Worm (Caenorhabditis elegans) whole organism, L1 larva: ENCODE data around the gene sra-27.

Experiments
- C04F5.9 ChIP-seq: sonication (generic microtip); optimal IDR thresholded peaks from 2 replicates; lab custom pipeline; 2016; ENCODE audit warnings: missing genetic modification characterization, missing compliant biosample characterization
- C16A3.4 ChIP-seq: fragments of 150-350 bp; optimal IDR thresholded peaks from 2 replicates; lab custom pipeline; 2014; ENCODE audit warnings: missing biosample characterization, missing genetic modification characterization
- F16B12.6 ChIP-seq: fragments of 150-350 bp; optimal IDR thresholded peaks from 2 replicates; lab custom pipeline; 2014; ENCODE audit warnings: missing biosample characterization, missing genetic modification characterization
- alr-1 ChIP-seq: fragments of 200-800 bp; sonication (Bioruptor generic); optimal IDR thresholded peaks from 2 replicates; lab custom pipeline; 2018; ENCODE audit warnings: borderline replicate concordance, mild to moderate bottlenecking, missing genetic modification characterization, missing compliant biosample characterization
- ama-1 ChIP-seq: fragments of 150-350 bp; optimal IDR thresholded peaks from 2 replicates; lab custom pipeline; 2014
- blmp-1 ChIP-seq: fragments of 150-350 bp; optimal IDR thresholded peaks from 2 replicates; lab custom pipeline; 2014; ENCODE audit warnings: missing biosample characterization, missing genetic modification characterization
- ceh-8 ChIP-seq: fragments of 200-800 bp; sonication (Bioruptor generic); optimal IDR thresholded peaks from 2 replicates; lab custom pipeline; 2018; ENCODE audit warnings: mild to moderate bottlenecking, missing genetic modification characterization, moderate library complexity, missing compliant biosample characterization
- ceh-82 ChIP-seq, 3 experiments: fragments of 150-350 bp in 1 of 3; sonication (generic microtip) in 2 of 3; optimal IDR thresholded peaks; 2 replicates each; lab custom pipeline; 2014 to 2017; ENCODE audit warnings: missing biosample characterization in 3 of 3, missing genetic modification characterization in 3 of 3
- ces-1 ChIP-seq: fragments of 150-350 bp; optimal IDR thresholded peaks from 2 replicates; lab custom pipeline; 2014; ENCODE audit warnings: missing biosample characterization, missing genetic modification reagents, missing genetic modification characterization
- dpl-1 ChIP-seq, 3 experiments: fragments of 150-350 bp in 2 of 3; sonication (generic microtip) in 1 of 3; optimal IDR thresholded peaks; 2 replicates each; lab custom pipeline; 2014 to 2017; ENCODE audit warnings: missing biosample characterization in 3 of 3, missing genetic modification characterization in 3 of 3, missing genetic modification reagents in 3 of 3
- efl-1 ChIP-seq, 4 experiments: fragments of 150-350 bp; optimal IDR thresholded peaks in 3 of 4; peaks in 1 of 4; 1 replicate in 1 of 4; 2 replicates in 3 of 4; lab custom pipeline; 2014; ENCODE audit warnings: missing biosample characterization in 2 of 4, missing genetic modification characterization in 2 of 4, missing genetic modification reagents in 2 of 4
- efl-3 ChIP-seq: fragments of 200-800 bp; sonication (Bioruptor generic); optimal IDR thresholded peaks from 2 replicates; lab custom pipeline; 2018; ENCODE audit warnings: mild to moderate bottlenecking, missing genetic modification characterization, missing compliant biosample characterization
- elt-2 ChIP-seq: sonication (generic microtip); optimal IDR thresholded peaks from 2 replicates; lab custom pipeline; 2016; ENCODE audit warnings: missing genetic modification characterization, mild to moderate bottlenecking, inconsistent platforms, missing compliant biosample characterization, missing genetic modification reagents
- elt-3 ChIP-seq, 6 experiments: fragments of 150-350 bp in 1 of 6; sonication (generic microtip); optimal IDR thresholded peaks; 2 replicates each; lab custom pipeline; 2017 to 2018; ENCODE audit warnings: missing biosample characterization in 6 of 6, missing genetic modification characterization in 6 of 6, inconsistent platforms in 1 of 6
- fkh-10 ChIP-seq: sonication (generic microtip); optimal IDR thresholded peaks from 2 replicates; lab custom pipeline; 2017; ENCODE audit warnings: missing biosample characterization, missing genetic modification reagents, missing genetic modification characterization
- fkh-4 ChIP-seq: sonication (generic microtip); optimal IDR thresholded peaks from 2 replicates; lab custom pipeline; 2016; ENCODE audit warnings: missing compliant biosample characterization, missing genetic modification characterization, borderline replicate concordance
- fkh-8 ChIP-seq: sonication (generic microtip); optimal IDR thresholded peaks from 2 replicates; lab custom pipeline; 2016; ENCODE audit warnings: mild to moderate bottlenecking, missing genetic modification characterization, missing compliant biosample characterization
- fos-1 ChIP-seq: fragments of 150-350 bp; optimal IDR thresholded peaks from 2 replicates; lab custom pipeline; 2014; ENCODE audit warnings: missing biosample characterization, missing genetic modification characterization
- hlh-4 ChIP-seq: sonication (generic microtip); optimal IDR thresholded peaks from 2 replicates; lab custom pipeline; 2016; ENCODE audit warnings: mild to moderate bottlenecking, missing genetic modification characterization, missing compliant biosample characterization
- irx-1 ChIP-seq: sonication (generic microtip); optimal IDR thresholded peaks from 2 replicates; lab custom pipeline; 2016; ENCODE audit warnings: missing genetic modification characterization, missing compliant biosample characterization
- isw-1 ChIP-seq: fragments of 200-800 bp; sonication (Bioruptor generic); IDR thresholded peaks from 2 replicates; pipeline ENCODE4 v1.3.6; 2022; ENCODE audit warnings: missing genetic modification characterization, missing compliant biosample characterization
- lin-14 ChIP-seq: fragments of 200-800 bp; sonication (Bioruptor generic); optimal IDR thresholded peaks from 2 replicates; lab custom pipeline; 2018; ENCODE audit warnings: mild to moderate bottlenecking, missing genetic modification characterization, moderate library complexity, missing compliant biosample characterization
- lin-35 ChIP-seq, 2 experiments: fragments of 150-350 bp; optimal IDR thresholded peaks; 2 replicates each; lab custom pipeline; 2014; ENCODE audit warnings: missing biosample characterization in 2 of 2, missing genetic modification characterization in 2 of 2, missing genetic modification reagents in 2 of 2
- lin-39 ChIP-seq: fragments of 150-350 bp; optimal IDR thresholded peaks from 2 replicates; lab custom pipeline; 2014; ENCODE audit warnings: missing biosample characterization, missing genetic modification reagents, missing genetic modification characterization
- lsy-2 ChIP-seq, 2 experiments: fragments of 150-350 bp; optimal IDR thresholded peaks; 2 replicates each; lab custom pipeline; 2014; ENCODE audit warnings: missing biosample characterization in 2 of 2, missing genetic modification characterization in 2 of 2
- mdl-1 ChIP-seq, 2 experiments: fragments of 150-350 bp; optimal IDR thresholded peaks; 2 replicates each; lab custom pipeline; 2014 to 2017; ENCODE audit warnings: missing biosample characterization in 2 of 2, missing genetic modification characterization in 2 of 2, inconsistent platforms in 1 of 2
- mep-1 ChIP-seq: fragments of 150-350 bp; optimal IDR thresholded peaks from 2 replicates; lab custom pipeline; 2014; ENCODE audit warnings: missing biosample characterization, missing genetic modification characterization
- nhr-19 ChIP-seq: fragments of 200-800 bp; sonication (Bioruptor generic); conservative IDR thresholded peaks from 2 replicates; pipeline ENCODE4 v1.3.6; 2022; ENCODE audit warnings: missing genetic modification characterization, missing compliant biosample characterization
- nhr-20 ChIP-seq: sonication (generic microtip); optimal IDR thresholded peaks from 2 replicates; lab custom pipeline; 2016; ENCODE audit warnings: mild to moderate bottlenecking, missing genetic modification characterization, missing compliant biosample characterization
- nhr-28 ChIP-seq: fragments of 150-350 bp; optimal IDR thresholded peaks from 2 replicates; lab custom pipeline; 2014; ENCODE audit warnings: missing biosample characterization, missing genetic modification characterization
- nhr-47 ChIP-seq: sonication (generic microtip); optimal IDR thresholded peaks from 2 replicates; lab custom pipeline; 2016; ENCODE audit warnings: mild to moderate bottlenecking, missing genetic modification characterization, moderate library complexity, missing compliant biosample characterization
- nhr-71 ChIP-seq: sonication (generic microtip); optimal IDR thresholded peaks from 2 replicates; lab custom pipeline; 2016; ENCODE audit warnings: mild to moderate bottlenecking, missing genetic modification characterization, moderate library complexity, missing compliant biosample characterization
- nhr-76 ChIP-seq: sonication (generic microtip); optimal IDR thresholded peaks from 2 replicates; lab custom pipeline; 2017; ENCODE audit warnings: missing biosample characterization, missing genetic modification characterization
- nhr-85 ChIP-seq: sonication (generic microtip); peaks from one replicate; lab custom pipeline; 2016; ENCODE audit warnings: missing genetic modification characterization, inconsistent platforms, missing compliant biosample characterization
- pax-3 ChIP-seq: fragments of 200-800 bp; sonication (Bioruptor generic); optimal IDR thresholded peaks from 2 replicates; lab custom pipeline; 2018; ENCODE audit warnings: mild to moderate bottlenecking, missing genetic modification characterization, moderate library complexity, missing compliant biosample characterization
- pqm-1 ChIP-seq: sonication (generic microtip); optimal IDR thresholded peaks from 3 replicates; lab custom pipeline; 2017; ENCODE audit warnings: missing biosample characterization, missing genetic modification characterization
- rnt-1 ChIP-seq: sonication (generic microtip); optimal IDR thresholded peaks from 2 replicates; lab custom pipeline; 2016; ENCODE audit warnings: mild to moderate bottlenecking, missing genetic modification characterization, moderate library complexity, missing compliant biosample characterization
- skn-1 ChIP-seq: fragments of 150-350 bp; optimal IDR thresholded peaks from 2 replicates; lab custom pipeline; 2014; ENCODE audit warnings: missing biosample characterization, missing genetic modification characterization
- snu-23 ChIP-seq: sonication (generic microtip); optimal IDR thresholded peaks from 2 replicates; lab custom pipeline; 2016; ENCODE audit warnings: missing genetic modification characterization, missing compliant biosample characterization
- sox-4 ChIP-seq: sonication (generic microtip); optimal IDR thresholded peaks from 2 replicates; lab custom pipeline; 2016; ENCODE audit warnings: missing genetic modification characterization, missing compliant biosample characterization
- swsn-7 ChIP-seq: sonication (generic microtip); optimal IDR thresholded peaks from 2 replicates; lab custom pipeline; 2016; ENCODE audit warnings: missing genetic modification characterization, missing compliant biosample characterization
- tbx-2 ChIP-seq: sonication (generic microtip); optimal IDR thresholded peaks from 2 replicates; lab custom pipeline; 2016; ENCODE audit warnings: missing genetic modification characterization, missing compliant biosample characterization
- unc-62 ChIP-seq: fragments of 150-350 bp; optimal IDR thresholded peaks from 2 replicates; lab custom pipeline; 2014; ENCODE audit warnings: missing biosample characterization, missing genetic modification reagents, missing genetic modification characterization
- unc-98 ChIP-seq: fragments of 200-800 bp; sonication (Bioruptor generic); IDR thresholded peaks from 2 replicates; pipeline ENCODE4 v1.3.6; 2022; ENCODE audit warnings: missing genetic modification characterization, missing compliant biosample characterization
- xbp-1 ChIP-seq: sonication (generic microtip); optimal IDR thresholded peaks from 2 replicates; lab custom pipeline; 2016; ENCODE audit warnings: missing genetic modification characterization, missing compliant biosample characterization
- zip-4 ChIP-seq: fragments of 200-800 bp; sonication (Bioruptor generic); optimal IDR thresholded peaks from 2 replicates; lab custom pipeline; 2018; ENCODE audit warnings: mild to moderate bottlenecking, missing genetic modification characterization, moderate library complexity, missing compliant biosample characterization
- ztf-4 ChIP-seq: fragments of 150-350 bp; optimal IDR thresholded peaks from 2 replicates; lab custom pipeline; 2014; ENCODE audit warnings: missing biosample characterization, missing genetic modification characterization

sra-27 gene

DNA sequence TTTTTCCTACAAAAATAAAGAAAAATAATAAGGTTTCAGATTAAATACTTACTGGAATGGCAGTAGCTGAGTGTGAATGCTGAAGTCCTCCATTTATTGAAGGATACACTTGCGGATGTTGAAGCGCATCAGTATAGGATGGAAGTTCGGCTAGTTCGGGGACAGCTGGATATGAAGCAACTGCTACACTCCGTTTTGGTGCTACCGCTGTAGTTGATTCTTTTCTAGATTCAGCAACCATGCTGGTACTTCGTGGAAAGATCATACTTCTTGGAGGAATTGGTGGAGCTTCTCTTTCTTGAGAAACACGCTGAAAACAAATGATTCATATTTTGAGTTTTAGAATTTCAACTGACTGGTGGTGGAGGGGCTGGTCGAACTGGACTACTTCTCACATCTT, 39.8 kb downstream of the sra-27 start:
- TF ChIP-seq hlh-4 (tag; lab: Kevin White, UChicago), result no peak
- TF ChIP-seq irx-1, result no peak
- TF ChIP-seq xbp-1, result no peak
- no peak for TF ChIP-seq ces-1 (GFP tag; lab: Kevin White, UChicago)
- no peak for TF ChIP-seq alr-1 (tag; lab: Kevin White, UChicago)
- TF ChIP-seq zip-4, result no peak
- no peak for TF ChIP-seq pqm-1 (tag; lab: Kevin White, UChicago)
- TF ChIP-seq nhr-19 (GFP tag; lab: Robert Waterston, UW), result no peak
- no peak for TF ChIP-seq ztf-4 (tag; lab: Kevin White, UChicago)
- no peak for TF ChIP-seq tbx-2
- no peak for TF ChIP-seq unc-62 (GFP tag; lab: Kevin White, UChicago)
- no peak for TF ChIP-seq dpl-1 (GFP tag; optimal IDR thresholded peaks at IDR 0.05; lab: Kevin White, UChicago)
- no peak for TF ChIP-seq nhr-71

DNA sequence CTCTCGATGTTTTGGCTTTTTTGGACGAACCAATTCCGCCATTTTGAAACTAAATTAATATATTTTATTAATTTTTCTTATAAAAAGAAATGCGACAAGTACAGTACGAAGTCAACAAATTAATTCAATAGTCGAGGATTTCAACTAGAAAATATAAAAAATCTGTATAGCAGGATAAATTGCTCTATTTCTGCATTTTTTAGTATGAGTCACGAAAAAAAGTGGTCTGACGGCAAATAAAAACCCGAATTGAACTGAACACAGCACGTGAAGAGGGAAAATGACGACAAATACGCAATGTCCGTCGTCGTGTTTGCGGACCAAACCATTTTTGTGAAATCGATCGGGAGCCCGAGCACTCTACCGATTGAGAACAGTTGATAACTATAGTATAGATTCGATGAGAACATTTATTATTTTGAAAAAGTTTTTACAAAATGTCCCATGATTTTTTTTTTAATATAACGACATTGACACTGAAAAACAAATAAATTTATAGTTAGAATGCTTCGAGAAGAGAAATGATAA, 40.6 kb downstream of the sra-27 start, which contains the start of gene epg-5:
epg-5 (minus strand) TSS at position 51 of the 528 bp plus-strand sequence.
- no peak for TF ChIP-seq unc-98 (GFP tag; lab: Robert Waterston, UW)
- peak in 1 of 2 experiments; percentile 75 for TF ChIP-seq mdl-1 (tag; optimal IDR thresholded peaks at IDR 0.05; lab: Kevin White, UChicago)
- peak; percentile 41 to 57 for TF ChIP-seq lsy-2 (tag; optimal IDR thresholded peaks at IDR 0.05; lab: Kevin White, UChicago)
- no peak for TF ChIP-seq nhr-85 (tag; lab: Kevin White, UChicago)
- no peak for TF ChIP-seq lin-39 (tag; lab: Kevin White, UChicago)
- no peak for TF ChIP-seq zip-4
- peak; percentile 42 to 54 for TF ChIP-seq efl-1 (optimal IDR thresholded peaks at IDR 0.05; lab: Kevin White, UChicago)
- peak; percentile 53 to 80 for TF ChIP-seq efl-1 (GFP tag; optimal IDR thresholded peaks at IDR 0.05 in 1 of 2; lab: Kevin White, UChicago)
- TF ChIP-seq C04F5.9, result no peak
- no peak for TF ChIP-seq sox-4 (tag; lab: Kevin White, UChicago)
- TF ChIP-seq elt-3 (tag; optimal IDR thresholded peaks at IDR 0.05; lab: Kevin White, UChicago), result no peak
- peak; percentile 40 for TF ChIP-seq nhr-20 (tag; lab: Kevin White, UChicago)
- peak; percentile 89 for TF ChIP-seq F16B12.6 (tag; lab: Kevin White, UChicago)
- no peak for TF ChIP-seq irx-1
- TF ChIP-seq ceh-8 (GFP tag; lab: Kevin White, UChicago), result no peak
- no peak for TF ChIP-seq efl-3 (GFP tag; lab: Kevin White, UChicago)
- TF ChIP-seq fkh-8, result no peak
- no peak for TF ChIP-seq fos-1 (tag; lab: Kevin White, UChicago)
- TF ChIP-seq C16A3.4 (tag; lab: Kevin White, UChicago), result peak; percentile 6
- TF ChIP-seq rnt-1 (tag; lab: Kevin White, UChicago), result peak; percentile 31
- no peak for TF ChIP-seq isw-1 (GFP tag; lab: Robert Waterston, UW)
- peak; percentile 8 for TF ChIP-seq tbx-2
- peak; percentile 65 for TF ChIP-seq mep-1 (tag; lab: Kevin White, UChicago)
- TF ChIP-seq ama-1 (lab: Kevin White, UChicago), result no peak
- TF ChIP-seq pqm-1 (tag; lab: Kevin White, UChicago), result no peak
- TF ChIP-seq snu-23 (GFP tag; lab: Kevin White, UChicago), result peak; percentile 49
- no peak for TF ChIP-seq fkh-10 (GFP tag; lab: Kevin White, UChicago)
- TF ChIP-seq nhr-47 (tag; lab: Kevin White, UChicago), result peak; percentile 8
- TF ChIP-seq lin-14 (GFP tag; lab: Kevin White, UChicago), result peak; percentile 60
- peak in 2 of 3 experiments; percentile 46 to 54 for TF ChIP-seq dpl-1 (GFP tag; optimal IDR thresholded peaks at IDR 0.05; lab: Kevin White, UChicago)
- TF ChIP-seq swsn-7 (tag; lab: Kevin White, UChicago), result no peak
- no peak for TF ChIP-seq nhr-28 (tag; lab: Kevin White, UChicago)
- TF ChIP-seq nhr-76, result no peak
- TF ChIP-seq pax-3 (tag; lab: Kevin White, UChicago), result no peak
- TF ChIP-seq blmp-1 (tag; lab: Kevin White, UChicago), result peak; percentile 41
- TF ChIP-seq lin-35 (GFP tag; optimal IDR thresholded peaks at IDR 0.05; lab: Kevin White, UChicago), result peak; percentile 57 to 60
- TF ChIP-seq ces-1 (GFP tag; lab: Kevin White, UChicago), result no peak
- peak in 1 of 3 experiments; percentile 14 for TF ChIP-seq ceh-82 (tag; optimal IDR thresholded peaks at IDR 0.05; lab: Kevin White, UChicago)
- TF ChIP-seq elt-2 (tag; lab: Kevin White, UChicago), result peak; percentile 11
- no peak for TF ChIP-seq fkh-4 (tag; lab: Kevin White, UChicago)
- no peak for TF ChIP-seq skn-1 (tag; lab: Kevin White, UChicago)
- TF ChIP-seq nhr-71, result peak; percentile 38
- TF ChIP-seq hlh-4 (tag; lab: Kevin White, UChicago), result no peak
